Fruit fly (Drosophila melanogaster) whole organism, prepupa: Measurements from ENCODE around the gene Rdh.
A peak's percentile ranks its signal among the peaks of the same experiment; 100 is the strongest.

Source experiments
- Blimp-1 ChIP-seq: fragments of 200-800 bp; sonication (Bioruptor generic); optimal IDR thresholded peaks from 3 replicates; lab custom pipeline; 2017; ENCODE audit warnings: missing biosample characterization, missing genetic modification characterization, mild to moderate bottlenecking, moderate library complexity, missing genetic modification reagents
- CG10631 ChIP-seq: fragments of 200-800 bp; sonication (Bioruptor generic); optimal IDR thresholded peaks from 2 replicates; lab custom pipeline; 2016; ENCODE audit warnings: missing biosample characterization, missing genetic modification characterization
- CG10669 ChIP-seq: fragments of 200-800 bp; sonication (Bioruptor generic); optimal IDR thresholded peaks from 3 replicates; lab custom pipeline; 2018; ENCODE audit warnings: missing biosample characterization, mild to moderate bottlenecking, missing genetic modification characterization, moderate library complexity
- CG11294 ChIP-seq: fragments of 200-800 bp; sonication (Bioruptor generic); IDR thresholded peaks from 2 replicates; pipeline ENCODE4 v1.3.6; 2022; ENCODE audit warnings: missing biosample characterization, missing genetic modification characterization
- CG11762 ChIP-seq: fragments of 200-800 bp; sonication (Bioruptor generic); optimal IDR thresholded peaks from 3 replicates; lab custom pipeline; 2016; ENCODE audit warnings: missing biosample characterization, missing genetic modification characterization; ENCODE audit not compliant: insufficient read depth
- CG1621 ChIP-seq: fragments of 200-800 bp; sonication (Bioruptor generic); optimal IDR thresholded peaks from 3 replicates; lab custom pipeline; 2018; ENCODE audit warnings: missing biosample characterization, mild to moderate bottlenecking, missing genetic modification characterization
- CG16779 ChIP-seq: fragments of 200-800 bp; sonication (Bioruptor generic); optimal IDR thresholded peaks from 3 replicates; lab custom pipeline; 2017; ENCODE audit warnings: missing biosample characterization, mild to moderate bottlenecking, missing genetic modification characterization
- CG32006 ChIP-seq: fragments of 200-800 bp; sonication (Bioruptor generic); optimal IDR thresholded peaks from 3 replicates; lab custom pipeline; 2017; ENCODE audit warnings: missing biosample characterization, mild to moderate bottlenecking, missing genetic modification characterization
- CG34406 ChIP-seq: fragments of 200-800 bp; sonication (Bioruptor generic); optimal IDR thresholded peaks from 3 replicates; lab custom pipeline; 2016; ENCODE audit warnings: missing biosample characterization, missing genetic modification characterization
- CG3919 ChIP-seq: fragments of 200-800 bp; sonication (Bioruptor generic); optimal IDR thresholded peaks from 3 replicates; lab custom pipeline; 2016; ENCODE audit warnings: missing biosample characterization, missing genetic modification characterization
- CG4318 ChIP-seq: fragments of 200-800 bp; sonication (Bioruptor generic); optimal IDR thresholded peaks from 3 replicates; lab custom pipeline; 2017; ENCODE audit warnings: missing biosample characterization, mild to moderate bottlenecking, missing genetic modification characterization
- CG6163 ChIP-seq: fragments of 200-800 bp; sonication (Bioruptor generic); IDR thresholded peaks from 3 replicates; pipeline ENCODE4 v1.3.6; 2022; ENCODE audit warnings: missing biosample characterization, missing genetic modification characterization
- CG6276 ChIP-seq: fragments of 200-800 bp; sonication (Bioruptor generic); optimal IDR thresholded peaks from 2 replicates; lab custom pipeline; 2017; ENCODE audit warnings: missing biosample characterization, mild to moderate bottlenecking, missing genetic modification characterization
- CG6792 ChIP-seq: fragments of 200-800 bp; sonication (Bioruptor generic); optimal IDR thresholded peaks from 3 replicates; lab custom pipeline; 2016; ENCODE audit warnings: missing biosample characterization, missing genetic modification characterization
- CG6854 ChIP-seq: fragments of 200-800 bp; sonication (Bioruptor generic); optimal IDR thresholded peaks from 2 replicates; lab custom pipeline; 2017; ENCODE audit warnings: missing biosample characterization, mild to moderate bottlenecking, missing genetic modification characterization
- CG7368 ChIP-seq: fragments of 200-800 bp; sonication (Bioruptor generic); optimal IDR thresholded peaks from 3 replicates; lab custom pipeline; 2016; ENCODE audit warnings: missing biosample characterization, missing genetic modification characterization
- CG8119 ChIP-seq: fragments of 200-800 bp; sonication (Bioruptor generic); IDR thresholded peaks from 3 replicates; pipeline ENCODE4 v1.3.6; 2022; ENCODE audit warnings: missing biosample characterization, missing genetic modification characterization
- CG8319 ChIP-seq: fragments of 200-800 bp; sonication (Bioruptor generic); optimal IDR thresholded peaks from 3 replicates; lab custom pipeline; 2016; ENCODE audit warnings: missing biosample characterization, missing genetic modification characterization
- CG8632 ChIP-seq: fragments of 200-800 bp; sonication (Bioruptor generic); optimal IDR thresholded peaks from 3 replicates; lab custom pipeline; 2016; ENCODE audit warnings: missing biosample characterization, missing genetic modification characterization
- CG9139 ChIP-seq: fragments of 200-800 bp; sonication (Bioruptor generic); optimal IDR thresholded peaks from 3 replicates; lab custom pipeline; 2017; ENCODE audit warnings: missing biosample characterization, mild to moderate bottlenecking, missing genetic modification characterization
- Eip75B ChIP-seq: fragments of 200-800 bp; sonication (Bioruptor generic); optimal IDR thresholded peaks from 3 replicates; lab custom pipeline; 2016; ENCODE audit warnings: missing biosample characterization, missing genetic modification characterization
- Ets21C ChIP-seq: fragments of 200-800 bp; sonication (Bioruptor generic); optimal IDR thresholded peaks from 3 replicates; lab custom pipeline; 2016; ENCODE audit warnings: missing biosample characterization, missing genetic modification characterization
- Ets96B ChIP-seq: fragments of 200-800 bp; optimal IDR thresholded peaks from 2 replicates; lab custom pipeline; 2019; ENCODE audit warnings: missing biosample characterization, mild to moderate bottlenecking, missing genetic modification characterization, moderate library complexity
- Hr38 ChIP-seq: sonication (Bioruptor generic); optimal IDR thresholded peaks from 2 replicates; lab custom pipeline; 2016; ENCODE audit warnings: missing biosample characterization, missing genetic modification characterization
- Lpt ChIP-seq: fragments of 200-800 bp; sonication (Bioruptor generic); optimal IDR thresholded peaks from 3 replicates; lab custom pipeline; 2016; ENCODE audit warnings: missing biosample characterization, missing genetic modification characterization
- Met ChIP-seq: fragments of 200-800 bp; sonication (Bioruptor generic); optimal IDR thresholded peaks from 3 replicates; lab custom pipeline; 2016; ENCODE audit warnings: missing biosample characterization, missing genetic modification characterization
- Smox ChIP-seq: fragments of 200-800 bp; sonication (Bioruptor generic); optimal IDR thresholded peaks from 3 replicates; lab custom pipeline; 2016; ENCODE audit warnings: missing biosample characterization, missing genetic modification characterization
- Sox102F ChIP-seq: fragments of 200-800 bp; sonication (Bioruptor generic); optimal IDR thresholded peaks from 2 replicates; lab custom pipeline; 2016; ENCODE audit warnings: missing biosample characterization, mild to moderate bottlenecking, missing genetic modification characterization
- Sox15 ChIP-seq: fragments of 200-800 bp; sonication (Bioruptor generic); optimal IDR thresholded peaks from 3 replicates; lab custom pipeline; 2016; ENCODE audit warnings: missing biosample characterization, missing genetic modification characterization
- achi ChIP-seq: fragments of 200-800 bp; sonication (Bioruptor generic); optimal IDR thresholded peaks from 3 replicates; lab custom pipeline; 2016; ENCODE audit warnings: missing biosample characterization, missing genetic modification characterization
- acj6 ChIP-seq: fragments of 200-800 bp; sonication (Bioruptor generic); optimal IDR thresholded peaks from 3 replicates; lab custom pipeline; 2016; ENCODE audit warnings: missing biosample characterization, missing genetic modification characterization
- cyc ChIP-seq: fragments of 200-800 bp; sonication (Bioruptor generic); optimal IDR thresholded peaks from 3 replicates; lab custom pipeline; 2016; ENCODE audit warnings: missing biosample characterization, missing genetic modification characterization
- dac ChIP-seq: fragments of 200-800 bp; sonication (Bioruptor generic); optimal IDR thresholded peaks from 2 replicates; lab custom pipeline; 2017; ENCODE audit warnings: missing biosample characterization, mild to moderate bottlenecking, missing genetic modification characterization
- dsx ChIP-seq: fragments of 200-800 bp; optimal IDR thresholded peaks from 3 replicates; lab custom pipeline; 2019; ENCODE audit warnings: missing biosample characterization, mild to moderate bottlenecking, missing genetic modification characterization, moderate library complexity; ENCODE audit not compliant: poor library complexity, severe bottlenecking
- eg ChIP-seq: fragments of 200-800 bp; sonication (Bioruptor generic); IDR thresholded peaks from 3 replicates; pipeline ENCODE4 v1.3.6; 2022; ENCODE audit warnings: missing biosample characterization, missing genetic modification characterization
- esn ChIP-seq: fragments of 200-800 bp; sonication (Bioruptor generic); optimal IDR thresholded peaks from 2 replicates; lab custom pipeline; 2016; ENCODE audit warnings: missing biosample characterization, mild to moderate bottlenecking, missing genetic modification characterization, moderate library complexity
- fd59A ChIP-seq: fragments of 200-800 bp; sonication (Bioruptor generic); optimal IDR thresholded peaks from 2 replicates; lab custom pipeline; 2017; ENCODE audit warnings: missing biosample characterization, mild to moderate bottlenecking, missing genetic modification characterization, missing genetic modification reagents
- fd85E ChIP-seq: fragments of 200-800 bp; sonication (Bioruptor generic); optimal IDR thresholded peaks from 3 replicates; lab custom pipeline; 2016; ENCODE audit warnings: missing biosample characterization, missing genetic modification characterization
- fkh ChIP-seq: fragments of 200-800 bp; sonication (Bioruptor generic); optimal IDR thresholded peaks from 3 replicates; lab custom pipeline; 2017; ENCODE audit warnings: missing biosample characterization, mild to moderate bottlenecking, missing genetic modification characterization, moderate library complexity
- lz ChIP-seq: fragments of 200-800 bp; sonication (Bioruptor generic); optimal IDR thresholded peaks from 3 replicates; lab custom pipeline; 2016; ENCODE audit warnings: missing biosample characterization, missing genetic modification characterization
- net ChIP-seq: fragments of 200-800 bp; sonication (Bioruptor generic); optimal IDR thresholded peaks from 3 replicates; lab custom pipeline; 2016; ENCODE audit warnings: missing biosample characterization, missing genetic modification characterization
- pdm3 ChIP-seq: fragments of 200-800 bp; sonication (Bioruptor generic); optimal IDR thresholded peaks from 3 replicates; lab custom pipeline; 2016; ENCODE audit warnings: missing biosample characterization, missing genetic modification characterization
- salr ChIP-seq, 2 experiments: fragments of 200-800 bp; sonication (Bioruptor generic); optimal IDR thresholded peaks; 3 replicates each; lab custom pipeline; 2016 to 2018; ENCODE audit warnings: missing biosample characterization in 2 of 2, missing genetic modification characterization in 2 of 2, mild to moderate bottlenecking in 1 of 2
- spab ChIP-seq: fragments of 200-800 bp; sonication (Bioruptor generic); optimal IDR thresholded peaks from 2 replicates; lab custom pipeline; 2017; ENCODE audit warnings: missing biosample characterization, mild to moderate bottlenecking, missing genetic modification characterization, missing genetic modification reagents
- ss ChIP-seq, 2 experiments: fragments of 200-800 bp; sonication (Bioruptor generic); optimal IDR thresholded peaks; 2 replicates in 1 of 2; 3 replicates in 1 of 2; lab custom pipeline; 2017 to 2018; ENCODE audit warnings: mild to moderate bottlenecking in 2 of 2, missing biosample characterization in 2 of 2, missing genetic modification characterization in 2 of 2, moderate library complexity in 1 of 2
- svp ChIP-seq: fragments of 200-800 bp; sonication (Bioruptor generic); peaks from one replicate; lab custom pipeline; 2016; ENCODE audit warnings: missing biosample characterization, missing genetic modification characterization
- topi ChIP-seq: fragments of 200-800 bp; sonication (Bioruptor generic); optimal IDR thresholded peaks from 3 replicates; lab custom pipeline; 2016; ENCODE audit warnings: missing biosample characterization, missing genetic modification characterization
- vri ChIP-seq: fragments of 200-800 bp; sonication (Bioruptor generic); optimal IDR thresholded peaks from 3 replicates; lab custom pipeline; 2016; ENCODE audit warnings: missing biosample characterization, mild to moderate bottlenecking, missing genetic modification characterization

The Rdh gene

dm6 chr3L:3785688-3786087 is 39.6 kb upstream of the Rdh start (continued):
- TF ChIP-seq CG10669 (GFP tag; lab: Kevin White, UChicago), result no peak
- TF ChIP-seq ss (GFP tag; optimal IDR thresholded peaks at IDR 0.05; lab: Kevin White, UChicago), result no peak
- TF ChIP-seq Smox, result peak; percentile 36
- peak; percentile 14 for TF ChIP-seq fd59A
- TF ChIP-seq salr (GFP tag; optimal IDR thresholded peaks at IDR 0.05; lab: Kevin White, UChicago), result no peak
- TF ChIP-seq CG1621, result no peak

- TF ChIP-seq CG1621 (no peak), fd85E (no peak), eg (GFP tag; lab: Robert Waterston, UW) (peak; percentile 52; the same call in 2 of the 3 replicates), CG6854 (GFP tag; lab: Kevin White, UChicago) (no peak), CG34406 (GFP tag; lab: Kevin White, UChicago) (no peak), Ets96B (tag; lab: Kevin White, UChicago) (no peak), CG9139 (GFP tag; lab: Kevin White, UChicago) (no peak), svp (GFP tag; lab: Kevin White, UChicago) (peak; percentile 44), Sox15 (GFP tag; lab: Kevin White, UChicago) (peak; percentile 9), topi (GFP tag; lab: Kevin White, UChicago) (no peak), esn (GFP tag; lab: Kevin White, UChicago) (peak; percentile 41), salr (GFP tag; optimal IDR thresholded peaks at IDR 0.05; lab: Kevin White, UChicago) (peak in 1 of 2 experiments; percentile 43), Lpt (GFP tag; lab: Kevin White, UChicago) (peak; percentile 16), pdm3 (peak; percentile 40), dac (GFP tag; lab: Kevin White, UChicago) (no peak), vri (GFP tag; lab: Kevin White, UChicago) (peak; percentile 28), net (GFP tag; lab: Kevin White, UChicago) (peak; percentile 9), CG10631 (GFP tag; lab: Kevin White, UChicago) (peak; percentile 4), CG8632 (GFP tag; lab: Kevin White, UChicago) (no peak), CG7368 (GFP tag; lab: Kevin White, UChicago) (no peak), Eip75B (GFP tag; lab: Kevin White, UChicago) (no peak), CG11294 (GFP tag; lab: Robert Waterston, UW) (0 out of 2 replicates have a peak, but pooled peaks have one; percentile 40), Met (GFP tag; lab: Kevin White, UChicago) (peak; percentile 25), Hr38 (GFP tag; lab: Kevin White, UChicago) (no peak), Smox (peak; percentile 41), lz (GFP tag; lab: Kevin White, UChicago) (peak; percentile 7), CG16779 (tag; lab: Kevin White, UChicago) (no peak), CG8119 (GFP tag; lab: Robert Waterston, UW) (peak; percentile 51; the same call in 2 of the 3 replicates), achi (GFP tag; lab: Kevin White, UChicago) (peak; percentile 36), CG10669 (GFP tag; lab: Kevin White, UChicago) (no peak), CG6276 (no peak), CG3919 (GFP tag; lab: Kevin White, UChicago) (no peak), fd59A (no peak), Blimp-1 (GFP tag; lab: Kevin White, UChicago) (no peak), Sox102F (GFP tag; lab: Kevin White, UChicago) (no peak), spab (GFP tag; lab: Kevin White, UChicago) (no peak), CG11762 (no peak), CG6792 (GFP tag; lab: Kevin White, UChicago) (peak; percentile 21), CG4318 (GFP tag; lab: Kevin White, UChicago) (peak; percentile 22), CG6163 (GFP tag; lab: Robert Waterston, UW) (peak; percentile 51; the same call in 1 of the 3 replicates), cyc (GFP tag; lab: Kevin White, UChicago) (no peak), dsx (no peak), fkh (peak; percentile 49), acj6 (peak; percentile 5), CG8319 (GFP tag; lab: Kevin White, UChicago) (no peak), CG32006 (GFP tag; lab: Kevin White, UChicago) (peak; percentile 27), Ets21C (no peak)
Measured at dm6 chr3L:3786344-3787076, 38.7 kb upstream of the Rdh start.
